Fruit fly (Drosophila melanogaster) whole organism, embryonic: Measurements from ENCODE around the gene Art1.

Experiments used
- CG14860 ChIP-seq: fragments of 200-800 bp; sonication (Bioruptor generic); IDR thresholded peaks from 3 replicates; pipeline ENCODE4 v1.3.6; 2022; ENCODE audit warnings: missing biosample characterization, missing genetic modification characterization; ENCODE audit not compliant: partially characterized antibody
- CG3995 ChIP-seq: fragments of 200-800 bp; sonication (Bioruptor generic); optimal IDR thresholded peaks from 3 replicates; lab custom pipeline; 2016; ENCODE audit warnings: missing biosample characterization, missing genetic modification characterization
- Dip2 ChIP-seq: fragments of 200-800 bp; sonication (Bioruptor generic); IDR thresholded peaks from 2 replicates; pipeline ENCODE4 v1.3.6; 2022; ENCODE audit warnings: missing biosample characterization, missing genetic modification characterization
- odd ChIP-seq: fragments of 200-800 bp; sonication (Bioruptor generic); optimal IDR thresholded peaks from 2 replicates; lab custom pipeline; 2017; ENCODE audit warnings: missing biosample characterization, mild to moderate bottlenecking, missing genetic modification characterization
- sima ChIP-seq: fragments of 200-800 bp; sonication (Bioruptor generic); optimal IDR thresholded peaks from 2 replicates; lab custom pipeline; 2016; ENCODE audit warnings: missing biosample characterization, missing genetic modification characterization
- wek ChIP-seq: fragments of 200-800 bp; sonication (Bioruptor generic); optimal IDR thresholded peaks from 3 replicates; lab custom pipeline; 2018; ENCODE audit warnings: missing biosample characterization, mild to moderate bottlenecking, missing genetic modification characterization, moderate library complexity

DNA sequence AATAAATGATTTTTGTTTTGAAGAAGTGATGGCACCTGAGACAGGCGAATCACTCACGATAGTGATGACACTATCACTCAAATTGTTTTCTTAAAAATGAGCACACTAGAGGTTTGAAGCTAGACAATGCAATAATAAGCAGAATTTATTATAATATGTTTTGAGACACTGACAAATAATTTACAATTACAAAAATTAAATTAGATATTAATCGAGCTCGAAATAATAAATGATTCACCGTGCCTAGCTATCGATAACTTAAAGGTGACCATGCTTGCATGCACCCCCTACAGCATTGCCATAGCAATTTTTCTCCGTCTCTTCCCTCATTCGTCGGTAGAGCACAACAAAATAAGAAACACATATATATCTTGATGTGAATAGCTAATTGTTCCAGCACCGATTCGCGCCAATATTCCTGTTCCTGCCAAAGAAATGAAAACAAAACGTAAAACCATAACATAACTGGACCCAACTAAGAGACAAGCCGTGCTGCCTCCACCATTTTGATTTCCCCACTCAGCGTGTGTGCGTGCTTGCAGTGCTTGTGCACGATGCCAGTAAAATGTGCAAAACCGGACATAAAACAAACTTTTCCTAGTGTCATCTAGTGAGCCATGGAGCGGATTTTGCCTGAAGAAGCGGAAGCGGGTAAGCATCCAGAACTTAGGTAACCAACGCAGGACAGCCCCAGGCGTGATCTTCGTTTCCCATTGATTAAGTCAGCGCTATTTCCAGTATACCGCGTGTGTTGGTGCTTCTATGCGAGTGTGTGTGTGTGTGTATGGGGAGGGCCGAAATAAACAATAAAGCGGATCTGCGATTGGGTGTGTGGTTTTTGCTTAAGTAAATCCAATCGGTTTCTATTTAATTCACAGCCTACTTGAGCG lies 26.8 kb downstream of the Art1 start, which contains the start of the genes MED7 and Cap-H2:
- peak; percentile 8 for TF ChIP-seq odd (GFP tag; lab: Kevin White, UChicago)
- peak; percentile 25; the same call in 1 of the 2 replicates for TF ChIP-seq Dip2 (GFP tag; lab: Robert Waterston, UW)
- TF ChIP-seq CG3995, result peak; percentile 100
- no peak for TF ChIP-seq sima (GFP tag; lab: Kevin White, UChicago)
- TF ChIP-seq wek (GFP tag; lab: Kevin White, UChicago), result no peak
- TF ChIP-seq CG14860 (GFP tag; lab: Robert Waterston, UW), result peak; percentile 99
